Fruit fly (Drosophila melanogaster) whole organism, prepupa: ENCODE data around the gene CG13375.

ENCODE experiments used
- Blimp-1 ChIP-seq: fragments of 200-800 bp; sonication (Bioruptor generic); optimal IDR thresholded peaks from 3 replicates; lab custom pipeline; 2017; ENCODE audit warnings: missing biosample characterization, missing genetic modification characterization, mild to moderate bottlenecking, moderate library complexity, missing genetic modification reagents
- CG10631 ChIP-seq: fragments of 200-800 bp; sonication (Bioruptor generic); optimal IDR thresholded peaks from 2 replicates; lab custom pipeline; 2016; ENCODE audit warnings: missing biosample characterization, missing genetic modification characterization
- CG10669 ChIP-seq: fragments of 200-800 bp; sonication (Bioruptor generic); optimal IDR thresholded peaks from 3 replicates; lab custom pipeline; 2018; ENCODE audit warnings: missing biosample characterization, mild to moderate bottlenecking, missing genetic modification characterization, moderate library complexity
- CG11294 ChIP-seq: fragments of 200-800 bp; sonication (Bioruptor generic); IDR thresholded peaks from 2 replicates; pipeline ENCODE4 v1.3.6; 2022; ENCODE audit warnings: missing biosample characterization, missing genetic modification characterization
- CG11762 ChIP-seq: fragments of 200-800 bp; sonication (Bioruptor generic); optimal IDR thresholded peaks from 3 replicates; lab custom pipeline; 2016; ENCODE audit warnings: missing biosample characterization, missing genetic modification characterization; ENCODE audit not compliant: insufficient read depth
- CG11902 ChIP-seq: fragments of 200-800 bp; sonication (Bioruptor generic); optimal IDR thresholded peaks from 3 replicates; lab custom pipeline; 2016; ENCODE audit warnings: missing biosample characterization, missing genetic modification characterization
- CG15336 ChIP-seq: fragments of 200-800 bp; sonication (Bioruptor generic); IDR thresholded peaks from 2 replicates; pipeline ENCODE4 v1.3.6; 2022; ENCODE audit warnings: missing biosample characterization, missing genetic modification characterization
- CG1621 ChIP-seq: fragments of 200-800 bp; sonication (Bioruptor generic); optimal IDR thresholded peaks from 3 replicates; lab custom pipeline; 2018; ENCODE audit warnings: missing biosample characterization, mild to moderate bottlenecking, missing genetic modification characterization
- CG16779 ChIP-seq: fragments of 200-800 bp; sonication (Bioruptor generic); optimal IDR thresholded peaks from 3 replicates; lab custom pipeline; 2017; ENCODE audit warnings: missing biosample characterization, mild to moderate bottlenecking, missing genetic modification characterization
- CG3032 ChIP-seq: fragments of 200-800 bp; optimal IDR thresholded peaks from 2 replicates; lab custom pipeline; 2019; ENCODE audit warnings: missing biosample characterization, mild to moderate bottlenecking, missing genetic modification characterization, moderate library complexity
- CG31627 ChIP-seq: fragments of 200-800 bp; sonication (Bioruptor generic); optimal IDR thresholded peaks from 3 replicates; lab custom pipeline; 2016; ENCODE audit warnings: missing biosample characterization, missing genetic modification characterization
- CG32006 ChIP-seq: fragments of 200-800 bp; sonication (Bioruptor generic); optimal IDR thresholded peaks from 3 replicates; lab custom pipeline; 2017; ENCODE audit warnings: missing biosample characterization, mild to moderate bottlenecking, missing genetic modification characterization
- CG34406 ChIP-seq: fragments of 200-800 bp; sonication (Bioruptor generic); optimal IDR thresholded peaks from 3 replicates; lab custom pipeline; 2016; ENCODE audit warnings: missing biosample characterization, missing genetic modification characterization
- CG3919 ChIP-seq: fragments of 200-800 bp; sonication (Bioruptor generic); optimal IDR thresholded peaks from 3 replicates; lab custom pipeline; 2016; ENCODE audit warnings: missing biosample characterization, missing genetic modification characterization
- CG4318 ChIP-seq: fragments of 200-800 bp; sonication (Bioruptor generic); optimal IDR thresholded peaks from 3 replicates; lab custom pipeline; 2017; ENCODE audit warnings: missing biosample characterization, mild to moderate bottlenecking, missing genetic modification characterization
- CG6163 ChIP-seq: fragments of 200-800 bp; sonication (Bioruptor generic); IDR thresholded peaks from 3 replicates; pipeline ENCODE4 v1.3.6; 2022; ENCODE audit warnings: missing biosample characterization, missing genetic modification characterization
- CG6792 ChIP-seq: fragments of 200-800 bp; sonication (Bioruptor generic); optimal IDR thresholded peaks from 3 replicates; lab custom pipeline; 2016; ENCODE audit warnings: missing biosample characterization, missing genetic modification characterization
- CG6808 ChIP-seq: fragments of 200-800 bp; sonication (Bioruptor generic); optimal IDR thresholded peaks from 3 replicates; lab custom pipeline; 2017; ENCODE audit warnings: missing biosample characterization, missing genetic modification characterization, mild to moderate bottlenecking, moderate library complexity, missing genetic modification reagents
- CG7368 ChIP-seq: fragments of 200-800 bp; sonication (Bioruptor generic); optimal IDR thresholded peaks from 3 replicates; lab custom pipeline; 2016; ENCODE audit warnings: missing biosample characterization, missing genetic modification characterization
- CG8119 ChIP-seq: fragments of 200-800 bp; sonication (Bioruptor generic); IDR thresholded peaks from 3 replicates; pipeline ENCODE4 v1.3.6; 2022; ENCODE audit warnings: missing biosample characterization, missing genetic modification characterization
- CG8632 ChIP-seq: fragments of 200-800 bp; sonication (Bioruptor generic); optimal IDR thresholded peaks from 3 replicates; lab custom pipeline; 2016; ENCODE audit warnings: missing biosample characterization, missing genetic modification characterization
- CG9139 ChIP-seq: fragments of 200-800 bp; sonication (Bioruptor generic); optimal IDR thresholded peaks from 3 replicates; lab custom pipeline; 2017; ENCODE audit warnings: missing biosample characterization, mild to moderate bottlenecking, missing genetic modification characterization
- Eip75B ChIP-seq: fragments of 200-800 bp; sonication (Bioruptor generic); optimal IDR thresholded peaks from 3 replicates; lab custom pipeline; 2016; ENCODE audit warnings: missing biosample characterization, missing genetic modification characterization
- Eip78C ChIP-seq: fragments of 200-800 bp; sonication (Bioruptor generic); peaks from one replicate; lab custom pipeline; 2016; ENCODE audit warnings: missing biosample characterization, missing genetic modification characterization
- Ets21C ChIP-seq: fragments of 200-800 bp; sonication (Bioruptor generic); optimal IDR thresholded peaks from 3 replicates; lab custom pipeline; 2016; ENCODE audit warnings: missing biosample characterization, missing genetic modification characterization
- Gug ChIP-seq: fragments of 200-800 bp; sonication (Bioruptor generic); IDR thresholded peaks from 2 replicates; pipeline ENCODE4 v1.3.6; 2022; ENCODE audit warnings: missing biosample characterization, missing genetic modification characterization
- Hr38 ChIP-seq: sonication (Bioruptor generic); optimal IDR thresholded peaks from 2 replicates; lab custom pipeline; 2016; ENCODE audit warnings: missing biosample characterization, missing genetic modification characterization
- Hr39 ChIP-seq: fragments of 200-800 bp; sonication (Bioruptor generic); optimal IDR thresholded peaks from 2 replicates; lab custom pipeline; 2016; ENCODE audit warnings: missing biosample characterization, missing genetic modification characterization
- Hr4 ChIP-seq: fragments of 200-800 bp; sonication (Bioruptor generic); optimal IDR thresholded peaks from 3 replicates; lab custom pipeline; 2016; ENCODE audit warnings: missing biosample characterization, missing genetic modification characterization
- Lpt ChIP-seq: fragments of 200-800 bp; sonication (Bioruptor generic); optimal IDR thresholded peaks from 3 replicates; lab custom pipeline; 2016; ENCODE audit warnings: missing biosample characterization, missing genetic modification characterization
- Met ChIP-seq: fragments of 200-800 bp; sonication (Bioruptor generic); optimal IDR thresholded peaks from 3 replicates; lab custom pipeline; 2016; ENCODE audit warnings: missing biosample characterization, missing genetic modification characterization
- OdsH ChIP-seq: fragments of 200-800 bp; sonication (Bioruptor generic); optimal IDR thresholded peaks from 3 replicates; lab custom pipeline; 2016; ENCODE audit warnings: missing biosample characterization, missing genetic modification characterization
- Sox102F ChIP-seq: fragments of 200-800 bp; sonication (Bioruptor generic); optimal IDR thresholded peaks from 2 replicates; lab custom pipeline; 2016; ENCODE audit warnings: missing biosample characterization, mild to moderate bottlenecking, missing genetic modification characterization
- Sox14 ChIP-seq: fragments of 200-800 bp; sonication (Bioruptor generic); optimal IDR thresholded peaks from 3 replicates; lab custom pipeline; 2016; ENCODE audit warnings: missing biosample characterization, missing genetic modification characterization
- Sox15 ChIP-seq: fragments of 200-800 bp; sonication (Bioruptor generic); optimal IDR thresholded peaks from 3 replicates; lab custom pipeline; 2016; ENCODE audit warnings: missing biosample characterization, missing genetic modification characterization
- achi ChIP-seq: fragments of 200-800 bp; sonication (Bioruptor generic); optimal IDR thresholded peaks from 3 replicates; lab custom pipeline; 2016; ENCODE audit warnings: missing biosample characterization, missing genetic modification characterization
- acj6 ChIP-seq: fragments of 200-800 bp; sonication (Bioruptor generic); optimal IDR thresholded peaks from 3 replicates; lab custom pipeline; 2016; ENCODE audit warnings: missing biosample characterization, missing genetic modification characterization
- cyc ChIP-seq: fragments of 200-800 bp; sonication (Bioruptor generic); optimal IDR thresholded peaks from 3 replicates; lab custom pipeline; 2016; ENCODE audit warnings: missing biosample characterization, missing genetic modification characterization
- dac ChIP-seq: fragments of 200-800 bp; sonication (Bioruptor generic); optimal IDR thresholded peaks from 2 replicates; lab custom pipeline; 2017; ENCODE audit warnings: missing biosample characterization, mild to moderate bottlenecking, missing genetic modification characterization
- dsx ChIP-seq: fragments of 200-800 bp; optimal IDR thresholded peaks from 3 replicates; lab custom pipeline; 2019; ENCODE audit warnings: missing biosample characterization, mild to moderate bottlenecking, missing genetic modification characterization, moderate library complexity; ENCODE audit not compliant: poor library complexity, severe bottlenecking
- eg ChIP-seq: fragments of 200-800 bp; sonication (Bioruptor generic); IDR thresholded peaks from 3 replicates; pipeline ENCODE4 v1.3.6; 2022; ENCODE audit warnings: missing biosample characterization, missing genetic modification characterization
- fd59A ChIP-seq: fragments of 200-800 bp; sonication (Bioruptor generic); optimal IDR thresholded peaks from 2 replicates; lab custom pipeline; 2017; ENCODE audit warnings: missing biosample characterization, mild to moderate bottlenecking, missing genetic modification characterization, missing genetic modification reagents
- fd85E ChIP-seq: fragments of 200-800 bp; sonication (Bioruptor generic); optimal IDR thresholded peaks from 3 replicates; lab custom pipeline; 2016; ENCODE audit warnings: missing biosample characterization, missing genetic modification characterization
- fkh ChIP-seq: fragments of 200-800 bp; sonication (Bioruptor generic); optimal IDR thresholded peaks from 3 replicates; lab custom pipeline; 2017; ENCODE audit warnings: missing biosample characterization, mild to moderate bottlenecking, missing genetic modification characterization, moderate library complexity
- lz ChIP-seq: fragments of 200-800 bp; sonication (Bioruptor generic); optimal IDR thresholded peaks from 3 replicates; lab custom pipeline; 2016; ENCODE audit warnings: missing biosample characterization, missing genetic modification characterization
- net ChIP-seq: fragments of 200-800 bp; sonication (Bioruptor generic); optimal IDR thresholded peaks from 3 replicates; lab custom pipeline; 2016; ENCODE audit warnings: missing biosample characterization, missing genetic modification characterization
- pdm3 ChIP-seq: fragments of 200-800 bp; sonication (Bioruptor generic); optimal IDR thresholded peaks from 3 replicates; lab custom pipeline; 2016; ENCODE audit warnings: missing biosample characterization, missing genetic modification characterization
- salr ChIP-seq, 2 experiments: fragments of 200-800 bp; sonication (Bioruptor generic); optimal IDR thresholded peaks; 3 replicates each; lab custom pipeline; 2016 to 2018; ENCODE audit warnings: missing biosample characterization in 2 of 2, missing genetic modification characterization in 2 of 2, mild to moderate bottlenecking in 1 of 2
- spab ChIP-seq: fragments of 200-800 bp; sonication (Bioruptor generic); optimal IDR thresholded peaks from 2 replicates; lab custom pipeline; 2017; ENCODE audit warnings: missing biosample characterization, mild to moderate bottlenecking, missing genetic modification characterization, missing genetic modification reagents
- ss ChIP-seq, 2 experiments: fragments of 200-800 bp; sonication (Bioruptor generic); optimal IDR thresholded peaks; 2 replicates in 1 of 2; 3 replicates in 1 of 2; lab custom pipeline; 2017 to 2018; ENCODE audit warnings: mild to moderate bottlenecking in 2 of 2, missing biosample characterization in 2 of 2, missing genetic modification characterization in 2 of 2, moderate library complexity in 1 of 2
- svp ChIP-seq: fragments of 200-800 bp; sonication (Bioruptor generic); peaks from one replicate; lab custom pipeline; 2016; ENCODE audit warnings: missing biosample characterization, missing genetic modification characterization
- topi ChIP-seq: fragments of 200-800 bp; sonication (Bioruptor generic); optimal IDR thresholded peaks from 3 replicates; lab custom pipeline; 2016; ENCODE audit warnings: missing biosample characterization, missing genetic modification characterization
- vri ChIP-seq: fragments of 200-800 bp; sonication (Bioruptor generic); optimal IDR thresholded peaks from 3 replicates; lab custom pipeline; 2016; ENCODE audit warnings: missing biosample characterization, mild to moderate bottlenecking, missing genetic modification characterization

CG13375 gene

dm6 chrX:245802-246201 lies 49.0 kb downstream of the CG13375 start, which contains the start of the genes CG3038 and G9a:
Gene CG3038, minus strand, starts transcription at chrX:245856.
Gene G9a, plus strand, starts transcription at chrX:245978.
- TF ChIP-seq acj6 (GFP tag; lab: Kevin White, UChicago), result no peak
- TF ChIP-seq net (GFP tag; lab: Kevin White, UChicago), result no peak
- no peak for TF ChIP-seq CG32006 (GFP tag; lab: Kevin White, UChicago)
- TF ChIP-seq fd85E, result no peak
- no peak for TF ChIP-seq CG6808
- TF ChIP-seq Gug, result no peak
- TF ChIP-seq svp (GFP tag; lab: Kevin White, UChicago), result no peak
- peak; percentile 53 for TF ChIP-seq Sox14 (GFP tag; lab: Kevin White, UChicago)
- TF ChIP-seq CG7368, result no peak
- TF ChIP-seq fkh (GFP tag; lab: Kevin White, UChicago), result no peak
- TF ChIP-seq OdsH (GFP tag; lab: Kevin White, UChicago), result no peak
- TF ChIP-seq Hr4 (GFP tag; lab: Kevin White, UChicago), result no peak
- no peak for TF ChIP-seq fd59A (GFP tag; lab: Kevin White, UChicago)
- no peak for TF ChIP-seq salr (GFP tag; optimal IDR thresholded peaks at IDR 0.05; lab: Kevin White, UChicago)
- no peak for TF ChIP-seq CG11294
- no peak for TF ChIP-seq CG6792
- TF ChIP-seq pdm3 (GFP tag; lab: Kevin White, UChicago), result no peak
- TF ChIP-seq CG9139, result no peak
- no peak for TF ChIP-seq Hr39
- peak; percentile 5 for TF ChIP-seq lz
- TF ChIP-seq cyc (GFP tag; lab: Kevin White, UChicago), result peak; percentile 31
- TF ChIP-seq dac (GFP tag; lab: Kevin White, UChicago), result no peak
- TF ChIP-seq Sox15 (GFP tag; lab: Kevin White, UChicago), result no peak
- TF ChIP-seq spab (GFP tag; lab: Kevin White, UChicago), result no peak
- TF ChIP-seq CG15336, result no peak
- TF ChIP-seq Eip78C (GFP tag; lab: Kevin White, UChicago), result peak; percentile 42
- TF ChIP-seq dsx (GFP tag; lab: Kevin White, UChicago), result peak; percentile 13
- no peak for TF ChIP-seq CG6163
- TF ChIP-seq CG3032 (tag; lab: Kevin White, UChicago), result no peak
- TF ChIP-seq CG8119 (GFP tag; lab: Robert Waterston, UW), result no peak
- no peak for TF ChIP-seq Hr38 (GFP tag; lab: Kevin White, UChicago)
- TF ChIP-seq vri, result peak; percentile 20
- peak in 1 of 2 experiments; percentile 47 for TF ChIP-seq ss (GFP tag; optimal IDR thresholded peaks at IDR 0.05; lab: Kevin White, UChicago)
- peak; percentile 5 for TF ChIP-seq CG3919
- TF ChIP-seq CG10631, result no peak
- no peak for TF ChIP-seq CG11762
- no peak for TF ChIP-seq Ets21C (GFP tag; lab: Kevin White, UChicago)
- TF ChIP-seq topi, result no peak
- TF ChIP-seq achi (GFP tag; lab: Kevin White, UChicago), result peak; percentile 19
- no peak for TF ChIP-seq CG4318 (GFP tag; lab: Kevin White, UChicago)
- TF ChIP-seq CG1621 (tag; lab: Kevin White, UChicago), result peak; percentile 42
- peak; percentile 22 for TF ChIP-seq CG31627 (GFP tag; lab: Kevin White, UChicago)
- no peak for TF ChIP-seq Eip75B (GFP tag; lab: Kevin White, UChicago)
- TF ChIP-seq Blimp-1, result no peak
- no peak for TF ChIP-seq CG10669
- no peak for TF ChIP-seq CG11902 (GFP tag; lab: Kevin White, UChicago)
- no peak for TF ChIP-seq CG16779
- TF ChIP-seq eg (GFP tag; lab: Robert Waterston, UW), result no peak
- TF ChIP-seq Met (GFP tag; lab: Kevin White, UChicago), result no peak
- no peak for TF ChIP-seq Lpt (GFP tag; lab: Kevin White, UChicago)
- TF ChIP-seq Sox102F (GFP tag; lab: Kevin White, UChicago), result no peak
- TF ChIP-seq CG34406 (GFP tag; lab: Kevin White, UChicago), result no peak
- no peak for TF ChIP-seq CG8632 (GFP tag; lab: Kevin White, UChicago)
